Worm (Caenorhabditis elegans): ENCODE measurements around the gene srh-149.

ce11 chrV:15831586-15831985, 9.4 kb downstream of the srh-149 start, which contains the start of gene srbc-56:
- TF ChIP-seq him-1 (tag; optimal IDR thresholded peaks at IDR 0.05) = no peak
- no peak for TF ChIP-seq W03F9.2 (tag; optimal IDR thresholded peaks at IDR 0.05)
- no peak for TF ChIP-seq dao-5 (tag; optimal IDR thresholded peaks at IDR 0.05)
